Worm (Caenorhabditis elegans): ENCODE measurements around the gene ubl-1.

ubl-1 gene

ce11 chrIII:3069101-3069500 lies 991 bp downstream of the ubl-1 start (continued):
- TF ChIP-seq attf-6 (GFP tag; IDR thresholded peaks at IDR 0.05) (0 out of 2 replicates have a peak, but pooled peaks have one; percentile 35), ZK185.1 (tag; optimal IDR thresholded peaks at IDR 0.05; ENCODE audit: poor library complexity, severe bottlenecking) (no peak), unc-130 (GFP tag; optimal IDR thresholded peaks at IDR 0.05) (peak; percentile 58), xnd-1 (tag; optimal IDR thresholded peaks at IDR 0.05) (peak; percentile 36), ekl-4 (GFP tag; IDR thresholded peaks at IDR 0.05) (peak; percentile 81; the same call in 1 of the 2 replicates), snpc-3.4 (tag; optimal IDR thresholded peaks at IDR 0.05) (peak; percentile 87), C17E4.6 (GFP tag; IDR thresholded peaks at IDR 0.05) (no peak), lin-26 (GFP tag; IDR thresholded peaks at IDR 0.05) (peak; percentile 75; the same call in 1 of the 2 replicates), sdz-38 (tag; optimal IDR thresholded peaks at IDR 0.05) (no peak), mcd-1 (GFP tag; IDR thresholded peaks at IDR 0.05) (peak; percentile 66; the same call in 1 of the 2 replicates), mel-28 (tag; optimal IDR thresholded peaks at IDR 0.05; ENCODE audit: borderline replicate concordance) (no peak), lir-1 (GFP tag; conservative IDR thresholded peaks at IDR 0.05) (no peak), cebp-2 (GFP tag; IDR thresholded peaks at IDR 0.05) (peak; percentile 82; the same call in 1 of the 2 replicates), ama-1 (optimal IDR thresholded peaks at IDR 0.05) (no peak), ama-1 (GFP tag; optimal IDR thresholded peaks at IDR 0.05) (peak in 1 of 2 experiments; percentile 63), hmg-1.2 (GFP tag; IDR thresholded peaks at IDR 0.05) (no peak), rec-8 (tag; optimal IDR thresholded peaks at IDR 0.05) (no peak), F10E7.11 (tag; optimal IDR thresholded peaks at IDR 0.05) (no peak), K12H6.12 (tag; optimal IDR thresholded peaks at IDR 0.05) (no peak), sea-2 (GFP tag; IDR thresholded peaks at IDR 0.05) (no peak), B0261.1 (tag; optimal IDR thresholded peaks at IDR 0.05) (no peak), hlh-12 (tag; optimal IDR thresholded peaks at IDR 0.05) (no peak), ceh-91 (GFP tag; IDR thresholded peaks at IDR 0.05) (no peak), F57C9.4 (tag; optimal IDR thresholded peaks at IDR 0.05) (no peak), madf-6 (GFP tag; IDR thresholded peaks at IDR 0.05) (peak; percentile 73), hrde-1 (tag; optimal IDR thresholded peaks at IDR 0.05; ENCODE audit: borderline replicate concordance) (peak; percentile 78), lsy-27 (tag; optimal IDR thresholded peaks at IDR 0.05; ENCODE audit: borderline replicate concordance, insufficient read depth) (no peak), ccch-3 (GFP tag; optimal IDR thresholded peaks at IDR 0.05) (no peak), B0019.2 (GFP tag; conservative IDR thresholded peaks at IDR 0.05) (no peak), Y53G8AR.9 (GFP tag; conservative IDR thresholded peaks at IDR 0.05) (peak; percentile 79)

- TF ChIP-seq lsy-27 (tag; optimal IDR thresholded peaks at IDR 0.05; ENCODE audit: borderline replicate concordance, insufficient read depth) (no peak), efl-1 (GFP tag; optimal IDR thresholded peaks at IDR 0.05) (peak; percentile 13), attf-3 (GFP tag; conservative IDR thresholded peaks at IDR 0.05) (peak; percentile 93), lin-35 (GFP tag; optimal IDR thresholded peaks at IDR 0.05) (peak in 1 of 3 experiments; percentile 42), lin-54 (GFP tag; optimal IDR thresholded peaks at IDR 0.05) (peak; percentile 6), F49E8.2 (tag; optimal IDR thresholded peaks at IDR 0.05; ENCODE audit: insufficient read depth) (no peak), B0035.1 (tag; optimal IDR thresholded peaks at IDR 0.05) (no peak), dpl-1 (GFP tag; optimal IDR thresholded peaks at IDR 0.05) (peak; percentile 20), chd-7 (tag; optimal IDR thresholded peaks at IDR 0.05) (no peak)
Measured at ce11 chrIII:3070026-3070573, 2.0 kb downstream of the ubl-1 start, which contains the start of gene H06I04.3. TSS of gene H06I04.3 (plus strand) at chrIII:3070523.
